Fruit fly (Drosophila melanogaster): Measurements from ENCODE around the gene Ugt36A1.

Gene Ugt36A1

dm6 chr2L:3629466-3629865, 10.6 kb downstream of the Ugt36A1 start (continued):
- peak; percentile 42; the same call in 1 of the 2 replicates for TF ChIP-seq CG3847 (GFP tag; IDR thresholded peaks at IDR 0.05)
- TF ChIP-seq cato (GFP tag; optimal IDR thresholded peaks at IDR 0.05; ENCODE audit: borderline replicate concordance), result no peak
- TF ChIP-seq fd102C (GFP tag; optimal IDR thresholded peaks at IDR 0.05), result no peak
- no peak for TF ChIP-seq CG2199 (GFP tag; IDR thresholded peaks at IDR 0.05)
- TF ChIP-seq CG2712 (tag; optimal IDR thresholded peaks at IDR 0.05), result peak; percentile 2
- TF ChIP-seq ara (GFP tag; IDR thresholded peaks at IDR 0.05), result 0 out of 2 replicates have a peak, but pooled peaks have one; percentile 27
- no peak for TF ChIP-seq B-H1 (GFP tag; IDR thresholded peaks at IDR 0.05)
- TF ChIP-seq HLH54F (GFP tag; optimal IDR thresholded peaks at IDR 0.05), result peak; percentile 3
- TF ChIP-seq Aef1 (GFP tag; IDR thresholded peaks at IDR 0.05), result no peak
- TF ChIP-seq CG9797 (GFP tag; optimal IDR thresholded peaks at IDR 0.05), result no peak
- peak; percentile 73 for TF ChIP-seq lab (GFP tag; optimal IDR thresholded peaks at IDR 0.05)
- TF ChIP-seq Xrp1 (GFP tag; IDR thresholded peaks at IDR 0.05), result peak; percentile 55; the same call in 1 of the 2 replicates
- TF ChIP-seq Hmx (GFP tag; optimal IDR thresholded peaks at IDR 0.05), result no peak
- TF ChIP-seq lola (GFP tag; optimal IDR thresholded peaks at IDR 0.05), result no peak
- TF ChIP-seq lmd (GFP tag; IDR thresholded peaks at IDR 0.05), result peak; percentile 61; the same call in 1 of the 2 replicates
- TF ChIP-seq CG7372 (GFP tag; IDR thresholded peaks at IDR 0.05), result peak; percentile 43; the same call in 1 of the 2 replicates
- 0 out of 4 replicates have a peak, but pooled peaks have one; percentile 42 for TF ChIP-seq chinmo (GFP tag; IDR thresholded peaks at IDR 0.05; ENCODE audit: partially characterized antibody)
- TF ChIP-seq lbe (GFP tag; optimal IDR thresholded peaks at IDR 0.05), result peak; percentile 45
- no peak for TF ChIP-seq Ets65A (GFP tag)
- no peak for TF ChIP-seq wek (GFP tag; optimal IDR thresholded peaks at IDR 0.05)
- peak; percentile 75 for TF ChIP-seq CG2120 (GFP tag; optimal IDR thresholded peaks at IDR 0.05)
- peak; percentile 66 for TF ChIP-seq CG9215 (GFP tag; IDR thresholded peaks at IDR 0.05)
- TF ChIP-seq Sox102F (GFP tag; optimal IDR thresholded peaks at IDR 0.05), result peak; percentile 8
- no peak for TF ChIP-seq Lpt (GFP tag; optimal IDR thresholded peaks at IDR 0.05)
- TF ChIP-seq gem (tag; optimal IDR thresholded peaks at IDR 0.05), result peak; percentile 63
- TF ChIP-seq Drgx (GFP tag; IDR thresholded peaks at IDR 0.05), result peak; percentile 79
- TF ChIP-seq CG12769 (tag; optimal IDR thresholded peaks at IDR 0.05), result peak; percentile 5
- TF ChIP-seq CG4730 (GFP tag; IDR thresholded peaks at IDR 0.05), result 0 out of 2 replicates have a peak, but pooled peaks have one; percentile 44
- TF ChIP-seq CG31224 (GFP tag; IDR thresholded peaks at IDR 0.05), result peak; percentile 49
- TF ChIP-seq gt (GFP tag; IDR thresholded peaks at IDR 0.05), result no peak
- no peak; the same call in 1 of the 2 replicates for TF ChIP-seq CG10366 (GFP tag; IDR thresholded peaks at IDR 0.05)
- no peak for TF ChIP-seq prd (optimal IDR thresholded peaks at IDR 0.05)
- TF ChIP-seq prd (GFP tag; IDR thresholded peaks at IDR 0.05), result peak; percentile 73; the same call in 2 of the 3 replicates
- peak; percentile 60; the same call in 1 of the 3 replicates for TF ChIP-seq CG7357 (GFP tag; IDR thresholded peaks at IDR 0.05)
- peak; percentile 49 for TF ChIP-seq CG14441 (GFP tag; IDR thresholded peaks at IDR 0.05)
- TF ChIP-seq caup (GFP tag; optimal IDR thresholded peaks at IDR 0.05; ENCODE audit: severe bottlenecking), result peak; percentile 12
- no peak for TF ChIP-seq shn (GFP tag; optimal IDR thresholded peaks at IDR 0.05)
- TF ChIP-seq oc (tag; optimal IDR thresholded peaks at IDR 0.05), result no peak
- no peak for TF ChIP-seq CG18262 (tag; optimal IDR thresholded peaks at IDR 0.05)
- peak; percentile 28 for TF ChIP-seq CG18599 (GFP tag; optimal IDR thresholded peaks at IDR 0.05)
- TF ChIP-seq pan (optimal IDR thresholded peaks at IDR 0.05), result no peak
- peak in 1 of 2 experiments; percentile 9 for TF ChIP-seq pan (GFP tag; optimal IDR thresholded peaks at IDR 0.05 in 1 of 2, IDR thresholded peaks at IDR 0.05 in 1 of 2)
- TF ChIP-seq emc (GFP tag; optimal IDR thresholded peaks at IDR 0.05), result no peak
- peak; percentile 55; the same call in 1 of the 3 replicates for TF ChIP-seq Dbx (GFP tag; IDR thresholded peaks at IDR 0.05)
- peak; percentile 20; the same call in 1 of the 4 replicates for TF ChIP-seq Gug (GFP tag; IDR thresholded peaks at IDR 0.05)
- TF ChIP-seq otp (GFP tag; IDR thresholded peaks at IDR 0.05), result 0 out of 3 replicates have a peak, but pooled peaks have one; percentile 15
- no peak for TF ChIP-seq CG9817 (tag; optimal IDR thresholded peaks at IDR 0.05)
- TF ChIP-seq az2 (GFP tag; optimal IDR thresholded peaks at IDR 0.05), result peak; percentile 13
- TF ChIP-seq Gsc (GFP tag; IDR thresholded peaks at IDR 0.05), result no peak
- TF ChIP-seq CG12391 (tag; optimal IDR thresholded peaks at IDR 0.05), result peak; percentile 13
- TF ChIP-seq CG10147 (GFP tag; optimal IDR thresholded peaks at IDR 0.05), result peak; percentile 29
